Worm (Caenorhabditis elegans) whole organism, L2 larva: ENCODE data around the gene C29E4.10.

Experiments used
- C34F6.9 ChIP-seq: fragments of 150-350 bp; optimal IDR thresholded peaks from 2 replicates; lab custom pipeline; 2014; ENCODE audit warnings: missing biosample characterization, missing genetic modification characterization
- F13H6.1 ChIP-seq: sonication (generic microtip); optimal IDR thresholded peaks from 2 replicates; lab custom pipeline; 2016; ENCODE audit warnings: missing genetic modification characterization, missing compliant biosample characterization
- R02D3.7 ChIP-seq: fragments of 150-350 bp; optimal IDR thresholded peaks from 2 replicates; lab custom pipeline; 2014; ENCODE audit warnings: missing biosample characterization, missing genetic modification characterization
- Y55F3AM.14 ChIP-seq: fragments of 200-800 bp; sonication (Bioruptor generic); optimal IDR thresholded peaks from 2 replicates; lab custom pipeline; 2018; ENCODE audit warnings: mild to moderate bottlenecking, missing genetic modification characterization, missing compliant biosample characterization
- ZK546.5 ChIP-seq: sonication (generic microtip); optimal IDR thresholded peaks from 2 replicates; lab custom pipeline; 2017; ENCODE audit warnings: missing biosample characterization, missing genetic modification characterization
- alr-1 ChIP-seq: fragments of 150-350 bp; optimal IDR thresholded peaks from 2 replicates; lab custom pipeline; 2014; ENCODE audit warnings: missing biosample characterization, missing genetic modification characterization
- aly-2 ChIP-seq: fragments of 150-350 bp; optimal IDR thresholded peaks from 2 replicates; lab custom pipeline; 2014; ENCODE audit warnings: missing biosample characterization, missing genetic modification characterization
- ama-1 ChIP-seq: fragments of 150-350 bp; optimal IDR thresholded peaks from 2 replicates; lab custom pipeline; 2018; ENCODE audit warnings: inconsistent platforms
- blmp-1 ChIP-seq: sonication (generic microtip); optimal IDR thresholded peaks from 2 replicates; lab custom pipeline; 2017; ENCODE audit warnings: missing genetic modification characterization, mild to moderate bottlenecking, missing compliant biosample characterization, antibody characterized with exemption, moderate library complexity; ENCODE audit not compliant: insufficient read depth
- ceh-16 ChIP-seq: fragments of 150-350 bp; optimal IDR thresholded peaks from 2 replicates; lab custom pipeline; 2014; ENCODE audit warnings: missing biosample characterization, missing genetic modification characterization
- ceh-82 ChIP-seq: fragments of 150-350 bp; optimal IDR thresholded peaks from 2 replicates; lab custom pipeline; 2014; ENCODE audit warnings: missing biosample characterization, missing genetic modification characterization
- crh-2 ChIP-seq: sonication (generic microtip); optimal IDR thresholded peaks from 2 replicates; lab custom pipeline; 2017; ENCODE audit warnings: missing biosample characterization, missing genetic modification characterization
- dmd-4 ChIP-seq: sonication (generic microtip); optimal IDR thresholded peaks from 2 replicates; lab custom pipeline; 2017; ENCODE audit warnings: missing biosample characterization, missing genetic modification characterization
- egl-27 ChIP-seq: sonication (generic microtip); optimal IDR thresholded peaks from 3 replicates; lab custom pipeline; 2017; ENCODE audit warnings: missing biosample characterization, missing genetic modification reagents, missing genetic modification characterization
- elt-1 ChIP-seq: fragments of 150-350 bp; optimal IDR thresholded peaks from 2 replicates; lab custom pipeline; 2014; ENCODE audit warnings: missing biosample characterization, missing genetic modification characterization
- elt-3 ChIP-seq: sonication (generic microtip); optimal IDR thresholded peaks from 2 replicates; lab custom pipeline; 2017; ENCODE audit warnings: missing biosample characterization, missing genetic modification characterization
- fos-1 ChIP-seq: fragments of 150-350 bp; optimal IDR thresholded peaks from 2 replicates; lab custom pipeline; 2014; ENCODE audit warnings: missing biosample characterization, missing genetic modification characterization
- gmeb-1 ChIP-seq: fragments of 150-350 bp; optimal IDR thresholded peaks from 2 replicates; lab custom pipeline; 2014; ENCODE audit warnings: missing biosample characterization, missing genetic modification characterization
- lin-11 ChIP-seq: fragments of 150-350 bp; sonication (generic microtip); optimal IDR thresholded peaks from 2 replicates; lab custom pipeline; 2014; ENCODE audit warnings: missing biosample characterization, missing genetic modification characterization, inconsistent platforms, mixed read lengths
- lin-13 ChIP-seq: fragments of 150-350 bp; optimal IDR thresholded peaks from 2 replicates; lab custom pipeline; 2014; ENCODE audit warnings: missing biosample characterization, missing genetic modification reagents, missing genetic modification characterization
- lin-39 ChIP-seq: fragments of 150-350 bp; optimal IDR thresholded peaks from 2 replicates; lab custom pipeline; 2014; ENCODE audit warnings: missing biosample characterization, missing genetic modification reagents, missing genetic modification characterization
- lsy-2 ChIP-seq, 2 experiments: fragments of 150-350 bp in 1 of 2; sonication (generic microtip) in 1 of 2; optimal IDR thresholded peaks; 2 replicates each; lab custom pipeline; 2014 to 2017; ENCODE audit warnings: missing biosample characterization in 2 of 2, missing genetic modification characterization in 2 of 2
- mab-5 ChIP-seq: fragments of 150-350 bp; optimal IDR thresholded peaks from 2 replicates; lab custom pipeline; 2014; ENCODE audit warnings: missing biosample characterization, missing genetic modification characterization
- mbf-1 ChIP-seq: sonication (generic microtip); optimal IDR thresholded peaks from 2 replicates; lab custom pipeline; 2017; ENCODE audit warnings: missing biosample characterization, missing genetic modification characterization
- mdl-1 ChIP-seq, 2 experiments: fragments of 150-350 bp in 1 of 2; sonication (generic microtip) in 1 of 2; optimal IDR thresholded peaks; 2 replicates each; lab custom pipeline; 2017; ENCODE audit warnings: missing biosample characterization in 2 of 2, missing genetic modification characterization in 2 of 2
- nhr-10 ChIP-seq: sonication (generic microtip); optimal IDR thresholded peaks from 2 replicates; lab custom pipeline; 2017; ENCODE audit warnings: missing biosample characterization, missing genetic modification characterization
- nhr-11 ChIP-seq: fragments of 150-350 bp; optimal IDR thresholded peaks from 2 replicates; lab custom pipeline; 2014; ENCODE audit warnings: missing biosample characterization, missing genetic modification characterization
- nhr-12 ChIP-seq: fragments of 150-350 bp; optimal IDR thresholded peaks from 2 replicates; lab custom pipeline; 2014; ENCODE audit warnings: missing biosample characterization, missing genetic modification characterization
- nhr-129 ChIP-seq: fragments of 150-350 bp; optimal IDR thresholded peaks from 2 replicates; lab custom pipeline; 2014; ENCODE audit warnings: missing biosample characterization, missing genetic modification characterization
- nhr-21 ChIP-seq: fragments of 150-350 bp; optimal IDR thresholded peaks from 2 replicates; lab custom pipeline; 2014; ENCODE audit warnings: missing biosample characterization, missing genetic modification characterization
- nhr-23 ChIP-seq: fragments of 150-350 bp; optimal IDR thresholded peaks from 2 replicates; lab custom pipeline; 2014; ENCODE audit warnings: missing biosample characterization, missing genetic modification reagents, missing genetic modification characterization
- nhr-237 ChIP-seq: fragments of 150-350 bp; optimal IDR thresholded peaks from 2 replicates; lab custom pipeline; 2014; ENCODE audit warnings: missing biosample characterization, missing genetic modification characterization
- nhr-25 ChIP-seq: fragments of 150-350 bp; sonication (generic microtip); optimal IDR thresholded peaks from 3 replicates; lab custom pipeline; 2014; ENCODE audit warnings: missing biosample characterization, missing genetic modification characterization
- nhr-6 ChIP-seq: fragments of 150-350 bp; optimal IDR thresholded peaks from 2 replicates; lab custom pipeline; 2014; ENCODE audit warnings: missing biosample characterization, missing genetic modification characterization
- nhr-77 ChIP-seq: fragments of 150-350 bp; optimal IDR thresholded peaks from 2 replicates; lab custom pipeline; 2014; ENCODE audit warnings: missing biosample characterization, missing genetic modification characterization
- peb-1 ChIP-seq: fragments of 150-350 bp; optimal IDR thresholded peaks from 2 replicates; lab custom pipeline; 2014; ENCODE audit warnings: missing biosample characterization, missing genetic modification characterization
- sem-4 ChIP-seq: fragments of 150-350 bp; optimal IDR thresholded peaks from 2 replicates; lab custom pipeline; 2014; ENCODE audit warnings: missing biosample characterization, missing genetic modification reagents, missing genetic modification characterization
- skn-1 ChIP-seq: sonication (generic microtip); optimal IDR thresholded peaks from 2 replicates; lab custom pipeline; 2017; ENCODE audit warnings: missing biosample characterization, missing genetic modification characterization
- sma-3 ChIP-seq: sonication (generic microtip); optimal IDR thresholded peaks from 2 replicates; lab custom pipeline; 2016; ENCODE audit warnings: missing genetic modification reagents, missing genetic modification characterization, missing compliant biosample characterization
- sma-9 ChIP-seq, 2 experiments: fragments of 150-350 bp in 1 of 2; sonication (generic microtip) in 1 of 2; optimal IDR thresholded peaks; 2 replicates each; lab custom pipeline; 2014 to 2016; ENCODE audit warnings: missing genetic modification characterization in 2 of 2, mild to moderate bottlenecking in 1 of 2, missing biosample characterization in 1 of 2, missing compliant biosample characterization in 1 of 2, missing genetic modification reagents in 1 of 2, moderate library complexity in 1 of 2
- snpc-4 ChIP-seq: fragments of 150-350 bp; optimal IDR thresholded peaks from 2 replicates; lab custom pipeline; 2014; ENCODE audit warnings: missing biosample characterization, missing genetic modification characterization
- unc-39 ChIP-seq: fragments of 150-350 bp; optimal IDR thresholded peaks from 2 replicates; lab custom pipeline; 2014; ENCODE audit warnings: missing biosample characterization, missing genetic modification characterization
- unc-55 ChIP-seq: fragments of 150-350 bp; sonication (generic microtip); optimal IDR thresholded peaks from 3 replicates; lab custom pipeline; 2014; ENCODE audit warnings: missing biosample characterization, missing genetic modification reagents, missing genetic modification characterization
- unc-62 ChIP-seq: fragments of 150-350 bp; optimal IDR thresholded peaks from 2 replicates; lab custom pipeline; 2014; ENCODE audit warnings: missing biosample characterization, missing genetic modification reagents, missing genetic modification characterization
- zag-1 ChIP-seq: fragments of 150-350 bp; optimal IDR thresholded peaks from 2 replicates; lab custom pipeline; 2014; ENCODE audit warnings: missing biosample characterization, missing genetic modification characterization
- ztf-1 ChIP-seq: fragments of 200-800 bp; sonication (Bioruptor generic); conservative IDR thresholded peaks from 2 replicates; pipeline ENCODE4 v1.3.6; 2022; ENCODE audit warnings: missing genetic modification characterization, missing compliant biosample characterization
- ztf-11 ChIP-seq: sonication (generic microtip); optimal IDR thresholded peaks from 2 replicates; lab custom pipeline; 2017; ENCODE audit warnings: missing biosample characterization, missing genetic modification characterization
- ztf-4 ChIP-seq: fragments of 150-350 bp; optimal IDR thresholded peaks from 2 replicates; lab custom pipeline; 2014; ENCODE audit warnings: missing biosample characterization, missing genetic modification characterization

Gene C29E4.10

DNA sequence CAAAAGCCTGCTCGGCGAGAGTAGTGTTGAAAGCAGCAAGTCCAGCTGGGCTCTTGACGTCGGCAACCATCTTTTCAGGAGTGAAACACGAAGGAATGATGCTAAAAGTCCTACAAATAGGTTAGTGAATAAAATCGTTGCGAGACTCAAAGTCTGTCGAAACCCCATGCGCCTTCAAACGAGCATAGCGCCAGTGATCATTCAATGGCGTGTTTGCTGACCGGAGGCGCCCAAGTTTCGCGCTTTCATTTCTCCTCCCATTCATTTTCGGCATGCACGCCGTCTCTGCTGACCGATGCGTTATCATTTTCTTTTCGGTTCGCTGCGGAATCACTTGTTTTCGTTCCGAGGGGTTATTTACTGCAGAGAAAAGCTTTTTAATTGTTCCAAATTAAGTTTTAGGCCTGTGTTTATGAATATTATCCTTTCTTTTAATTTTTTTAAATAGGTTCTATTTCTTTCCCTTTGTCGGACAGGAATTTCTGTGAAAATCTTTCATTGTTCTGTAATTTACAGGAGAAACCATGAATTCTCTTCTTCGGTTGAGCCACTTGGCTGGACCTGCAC, 35.6 kb downstream of the C29E4.10 start, which contains the start of the genes eef-1B.1 and aco-2 (continued):
- peak; percentile 28 for TF ChIP-seq nhr-12 (tag; lab: Kevin White, UChicago)
- TF ChIP-seq lin-11 (tag; lab: Kevin White, UChicago): peak; percentile 90
- no peak for TF ChIP-seq ztf-1
- TF ChIP-seq gmeb-1 (tag; lab: Kevin White, UChicago): peak; percentile 93
- peak; percentile 55 for TF ChIP-seq ztf-4 (tag; lab: Kevin White, UChicago)
- no peak for TF ChIP-seq alr-1 (tag; lab: Kevin White, UChicago)
- TF ChIP-seq unc-62 (GFP tag; lab: Kevin White, UChicago): peak; percentile 26
- peak; percentile 50 for TF ChIP-seq R02D3.7 (tag; lab: Kevin White, UChicago)
- peak; percentile 86 for TF ChIP-seq mab-5 (tag; lab: Kevin White, UChicago)
- no peak for TF ChIP-seq nhr-237 (tag; lab: Kevin White, UChicago)
- no peak for TF ChIP-seq dmd-4 (tag; lab: Kevin White, UChicago)
- TF ChIP-seq ZK546.5 (tag; lab: Kevin White, UChicago): peak; percentile 47
- no peak for TF ChIP-seq ama-1 (lab: Kevin White, UChicago)
- peak; percentile 86 to 95 for TF ChIP-seq lsy-2 (tag; optimal IDR thresholded peaks at IDR 0.05; lab: Kevin White, UChicago)
- TF ChIP-seq ceh-82: no peak
- no peak for TF ChIP-seq unc-39
- TF ChIP-seq nhr-10 (tag; lab: Kevin White, UChicago): no peak

DNA sequence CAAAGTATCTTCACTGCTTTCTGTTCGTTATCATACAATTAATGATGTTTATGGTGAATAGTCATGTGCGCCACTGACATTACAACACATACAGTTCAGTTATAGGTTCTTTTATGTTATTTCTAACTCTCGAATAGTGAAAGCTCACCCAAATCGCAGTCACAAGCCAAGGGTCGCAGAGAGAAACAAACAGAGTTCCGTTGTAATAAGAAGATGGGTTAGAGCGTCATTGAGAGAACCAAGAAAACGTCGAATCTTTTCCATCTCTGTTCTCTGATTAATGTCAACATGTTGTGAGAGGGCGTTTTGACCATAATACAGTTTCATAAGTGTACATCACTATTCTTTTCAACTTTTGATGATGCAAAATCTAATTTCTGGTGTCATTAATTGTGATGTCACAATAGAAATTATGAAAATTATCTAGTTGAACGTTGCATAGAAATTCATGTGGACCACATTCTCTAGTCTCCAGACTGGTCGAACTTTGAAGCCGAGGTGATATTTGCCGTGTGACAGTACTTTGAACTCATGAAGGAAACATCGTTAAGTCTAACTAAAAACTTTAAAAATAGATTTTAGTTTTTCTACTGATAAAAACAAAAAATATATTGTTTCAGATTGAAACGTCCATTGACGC, 36.4 kb downstream of the C29E4.10 start:
- TF ChIP-seq Y55F3AM.14 (GFP tag; lab: Kevin White, UChicago) (no peak), elt-1 (tag; lab: Kevin White, UChicago) (no peak), zag-1 (no peak), ceh-82 (no peak), elt-3 (tag; lab: Kevin White, UChicago) (no peak), alr-1 (tag; lab: Kevin White, UChicago) (no peak), nhr-25 (tag; lab: Kevin White, UChicago) (peak; percentile 41), gmeb-1 (tag; lab: Kevin White, UChicago) (no peak), sem-4 (no peak), lin-39 (no peak), F13H6.1 (tag; lab: Kevin White, UChicago) (no peak), skn-1 (tag; lab: Kevin White, UChicago) (no peak), unc-55 (GFP tag; lab: Kevin White, UChicago) (no peak), R02D3.7 (tag; lab: Kevin White, UChicago) (no peak), nhr-129 (peak; percentile 65), nhr-10 (tag; lab: Kevin White, UChicago) (no peak), unc-62 (GFP tag; lab: Kevin White, UChicago) (no peak), ZK546.5 (tag; lab: Kevin White, UChicago) (no peak), snpc-4 (no peak), ceh-16 (tag; lab: Kevin White, UChicago) (no peak), lin-13 (GFP tag; lab: Kevin White, UChicago) (no peak), mab-5 (tag; lab: Kevin White, UChicago) (no peak), crh-2 (tag; lab: Kevin White, UChicago) (peak; percentile 6), ztf-11 (no peak), nhr-23 (tag; lab: Kevin White, UChicago) (no peak), nhr-6 (tag; lab: Kevin White, UChicago) (no peak), C34F6.9 (tag; lab: Kevin White, UChicago) (peak; percentile 15), mdl-1 (tag; optimal IDR thresholded peaks at IDR 0.05; lab: Kevin White, UChicago) (no peak), nhr-12 (tag; lab: Kevin White, UChicago) (no peak), blmp-1 (tag; lab: Kevin White, UChicago) (peak; percentile 83), aly-2 (tag; lab: Kevin White, UChicago) (no peak), lin-11 (tag; lab: Kevin White, UChicago) (no peak), nhr-237 (tag; lab: Kevin White, UChicago) (no peak), mbf-1 (tag; lab: Kevin White, UChicago) (no peak), nhr-11 (tag; lab: Kevin White, UChicago) (no peak), peb-1 (tag; lab: Kevin White, UChicago) (no peak), sma-3 (GFP tag; lab: Kevin White, UChicago) (no peak), ztf-4 (tag; lab: Kevin White, UChicago) (peak; percentile 45), dmd-4 (tag; lab: Kevin White, UChicago) (no peak), sma-9 (GFP tag; optimal IDR thresholded peaks at IDR 0.05; lab: Kevin White, UChicago) (peak; percentile 33), sma-9 (tag; optimal IDR thresholded peaks at IDR 0.05; lab: Kevin White, UChicago) (no peak), lsy-2 (tag; optimal IDR thresholded peaks at IDR 0.05; lab: Kevin White, UChicago) (peak in 1 of 2 experiments; percentile 39), unc-39 (no peak), nhr-21 (tag; lab: Kevin White, UChicago) (peak; percentile 33), egl-27 (tag; lab: Kevin White, UChicago) (no peak), nhr-77 (no peak), fos-1 (tag; lab: Kevin White, UChicago) (peak; percentile 29), ztf-1 (no peak), ama-1 (lab: Kevin White, UChicago) (peak; percentile 57)
